Worm (Caenorhabditis elegans) whole organism, late embryonic: Measurements from ENCODE around the gene sto-1.

Experiments
- ama-1 ChIP-seq: fragments of 150-350 bp; optimal IDR thresholded peaks from 2 replicates; lab custom pipeline; 2014
- ceh-9 ChIP-seq: sonication (generic microtip); optimal IDR thresholded peaks from 2 replicates; lab custom pipeline; 2016; ENCODE audit warnings: mild to moderate bottlenecking, missing genetic modification characterization, inconsistent platforms, missing compliant biosample characterization
- elt-2 ChIP-seq: sonication (generic microtip); optimal IDR thresholded peaks from 2 replicates; lab custom pipeline; 2016; ENCODE audit warnings: missing genetic modification reagents, missing genetic modification characterization, missing compliant biosample characterization
- fkh-10 ChIP-seq: fragments of 150-350 bp; optimal IDR thresholded peaks from 2 replicates; lab custom pipeline; 2014; ENCODE audit warnings: missing biosample characterization, missing genetic modification reagents, missing genetic modification characterization
- hlh-15 ChIP-seq: sonication (generic microtip); optimal IDR thresholded peaks from 2 replicates; lab custom pipeline; 2016; ENCODE audit warnings: missing genetic modification characterization, missing compliant biosample characterization
- nfya-1 ChIP-seq: sonication (generic microtip); optimal IDR thresholded peaks from 2 replicates; lab custom pipeline; 2017; ENCODE audit warnings: missing genetic modification characterization, mild to moderate bottlenecking, missing compliant biosample characterization, antibody characterized with exemption, moderate library complexity
- pag-3 ChIP-seq: sonication (generic microtip); optimal IDR thresholded peaks from 2 replicates; lab custom pipeline; 2016; ENCODE audit warnings: missing compliant biosample characterization, missing genetic modification characterization, borderline replicate concordance
- pha-4 ChIP-seq: fragments of 150-350 bp; optimal IDR thresholded peaks from 2 replicates; lab custom pipeline; 2018; ENCODE audit warnings: missing biosample characterization, missing genetic modification reagents, missing genetic modification characterization
- ref-2 ChIP-seq: sonication (generic microtip); optimal IDR thresholded peaks from 2 replicates; lab custom pipeline; 2016; ENCODE audit warnings: missing genetic modification characterization, missing compliant biosample characterization
- syd-9 ChIP-seq: sonication (generic microtip); optimal IDR thresholded peaks from 2 replicates; lab custom pipeline; 2016; ENCODE audit warnings: mild to moderate bottlenecking, missing genetic modification characterization, moderate library complexity, missing compliant biosample characterization

DNA sequence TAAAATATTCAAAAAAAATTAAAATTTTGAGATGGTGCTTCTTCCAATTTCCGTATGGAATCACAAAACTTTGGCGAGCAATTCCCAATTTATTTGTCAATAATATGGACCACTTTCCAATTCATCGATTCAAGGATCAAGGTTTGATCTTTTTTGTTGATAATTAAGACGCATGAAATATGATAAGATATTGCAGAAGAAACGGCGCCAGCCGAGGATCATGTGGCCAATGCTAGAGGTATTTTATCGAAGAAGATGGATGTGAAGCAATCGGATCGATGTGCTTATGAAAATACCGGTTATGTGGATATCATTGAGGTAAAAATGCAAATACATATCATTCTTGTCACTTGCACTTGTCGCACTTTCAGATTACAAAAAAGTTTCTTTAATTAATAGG lies 12.2 kb upstream of the sto-1 start:
- TF ChIP-seq ama-1 (lab: Kevin White, UChicago) (no peak), syd-9 (tag; lab: Kevin White, UChicago) (no peak), pag-3 (tag; lab: Kevin White, UChicago) (no peak), elt-2 (no peak), pha-4 (no peak), nfya-1 (no peak), hlh-15 (tag; lab: Kevin White, UChicago) (no peak), ceh-9 (tag; lab: Kevin White, UChicago) (no peak), ref-2 (tag; lab: Kevin White, UChicago) (no peak), fkh-10 (GFP tag; lab: Kevin White, UChicago) (no peak)
